Worm (Caenorhabditis elegans): ENCODE data around the gene ZK250.13.
"Not testable (repeated sequence)": the region's sequence is repeated elsewhere in the genome, so short reads cannot be mapped to it uniquely, and the experiment has no call there.

The ZK250.13 gene

DNA sequence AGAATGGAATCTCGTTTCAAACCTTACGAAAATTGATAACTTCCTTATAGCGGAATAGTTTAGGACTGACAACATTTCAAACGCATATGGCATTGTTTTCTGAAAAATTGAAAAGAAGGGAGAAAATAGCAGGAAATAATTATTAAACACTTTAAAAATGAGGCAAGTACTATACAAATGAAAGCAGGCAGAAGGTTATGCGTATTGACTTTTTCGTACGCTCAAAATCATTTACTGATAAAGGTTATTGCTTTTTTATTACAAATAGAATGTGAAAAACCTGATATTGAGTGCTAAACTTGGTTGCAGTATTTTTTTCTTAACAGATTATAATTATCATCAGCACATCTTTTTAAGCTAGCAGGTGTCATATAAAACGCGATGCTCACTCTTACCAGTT, at the start of gene ZK250.13:
ZK250.13 (minus strand) TSS at position 101 of the 400 bp plus-strand sequence.
- TF ChIP-seq flt-1 (GFP tag; IDR thresholded peaks at IDR 0.05): no peak

DNA sequence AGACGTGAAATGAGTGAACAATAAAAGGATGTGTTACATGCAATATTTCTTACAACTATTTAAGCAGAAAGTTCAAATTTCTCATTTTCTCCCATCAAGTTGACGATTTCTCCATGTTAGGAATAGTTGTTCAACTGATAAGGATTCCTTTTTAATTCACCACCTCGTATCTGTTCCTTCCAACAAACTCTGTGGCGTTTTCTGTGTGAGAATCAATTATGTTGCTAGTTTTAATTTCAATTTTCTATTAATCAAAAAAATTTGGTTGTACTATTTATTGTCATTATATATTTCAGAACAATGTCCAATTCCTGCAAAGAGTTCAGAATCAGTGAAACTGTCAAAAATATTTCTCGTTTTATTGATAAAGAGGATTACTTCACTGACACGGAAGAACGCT, 49.5 kb upstream of the ZK250.13 start, which contains the start of gene math-44:
math-44 (plus strand) TSS at position 301 of the 400 bp plus-strand sequence.
- TF ChIP-seq cog-1 (tag; optimal IDR thresholded peaks at IDR 0.05) (no peak), med-1 (GFP tag; optimal IDR thresholded peaks at IDR 0.05; ENCODE audit: insufficient read depth) (no peak), ztf-29 (GFP tag; IDR thresholded peaks at IDR 0.05) (no peak), ref-1 (GFP tag; conservative IDR thresholded peaks at IDR 0.05) (no peak), ztf-23 (GFP tag; IDR thresholded peaks at IDR 0.05) (no peak), T22C8.4 (GFP tag; IDR thresholded peaks at IDR 0.05) (no peak), tab-1 (GFP tag; IDR thresholded peaks at IDR 0.05) (no peak), flt-1 (GFP tag; IDR thresholded peaks at IDR 0.05) (no peak), klf-2 (GFP tag; conservative IDR thresholded peaks at IDR 0.05) (no peak)

DNA sequence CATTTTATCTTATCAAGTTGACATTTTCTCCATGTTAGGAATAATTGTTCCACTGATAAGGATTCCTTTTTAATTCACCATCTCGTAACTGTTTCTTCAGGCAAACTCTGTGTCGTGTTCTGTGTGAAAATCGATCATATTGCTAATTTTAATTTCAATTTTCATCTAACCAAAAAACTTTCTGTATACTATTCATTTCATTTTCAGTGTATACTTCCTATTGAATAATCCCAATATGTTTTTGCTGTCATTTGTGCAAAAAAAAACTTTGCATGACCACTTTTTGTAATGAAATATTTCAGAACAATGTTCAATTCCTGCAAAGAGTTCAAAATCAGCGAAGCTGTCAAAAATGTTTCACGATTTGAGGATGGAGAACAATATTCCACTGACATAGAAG, 47.4 kb upstream of the ZK250.13 start, which contains the start of gene Y16E11A.4:
Y16E11A.4 (plus strand) TSS at position 301 of the 400 bp plus-strand sequence.
- no peak for TF ChIP-seq ztf-29 (GFP tag; IDR thresholded peaks at IDR 0.05)
- TF ChIP-seq flt-1 (GFP tag; IDR thresholded peaks at IDR 0.05): no peak
- no peak for TF ChIP-seq med-1 (GFP tag; optimal IDR thresholded peaks at IDR 0.05; ENCODE audit: insufficient read depth)
- no peak for TF ChIP-seq ztf-23 (GFP tag; IDR thresholded peaks at IDR 0.05)
- no peak for TF ChIP-seq tab-1 (GFP tag; IDR thresholded peaks at IDR 0.05)
- no peak for TF ChIP-seq klf-2 (GFP tag; conservative IDR thresholded peaks at IDR 0.05)
- TF ChIP-seq cog-1 (tag; optimal IDR thresholded peaks at IDR 0.05): no peak
- no peak for TF ChIP-seq ref-1 (GFP tag; conservative IDR thresholded peaks at IDR 0.05)
- TF ChIP-seq T22C8.4 (GFP tag; IDR thresholded peaks at IDR 0.05): no peak

DNA sequence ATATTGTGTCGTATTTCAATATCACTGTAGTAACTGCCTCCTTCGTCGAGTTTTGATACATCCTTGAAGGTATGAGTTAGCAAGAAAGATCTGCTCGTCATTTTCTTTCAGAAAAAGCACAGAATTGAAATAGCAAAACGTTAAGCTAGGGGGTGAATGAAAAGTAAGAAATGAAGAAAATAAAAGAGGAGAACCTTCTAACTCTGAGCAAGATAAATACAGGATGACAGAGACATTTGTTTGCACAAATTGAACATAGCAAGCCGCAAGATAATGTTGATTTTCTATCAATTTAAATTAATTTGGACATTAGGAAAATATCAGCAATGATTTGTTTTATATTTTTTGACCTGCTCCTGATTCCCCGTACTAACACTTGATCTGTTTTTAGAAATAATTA, 16.0 kb upstream of the ZK250.13 start, which contains the start of gene math-49:
math-49 (minus strand) TSS at position 101 of the 400 bp plus-strand sequence.
- not testable (repeated sequence) for TF ChIP-seq med-1 (GFP tag; optimal IDR thresholded peaks at IDR 0.05; ENCODE audit: insufficient read depth); T22C8.4 (GFP tag; IDR thresholded peaks at IDR 0.05); flt-1 (GFP tag; IDR thresholded peaks at IDR 0.05)

DNA sequence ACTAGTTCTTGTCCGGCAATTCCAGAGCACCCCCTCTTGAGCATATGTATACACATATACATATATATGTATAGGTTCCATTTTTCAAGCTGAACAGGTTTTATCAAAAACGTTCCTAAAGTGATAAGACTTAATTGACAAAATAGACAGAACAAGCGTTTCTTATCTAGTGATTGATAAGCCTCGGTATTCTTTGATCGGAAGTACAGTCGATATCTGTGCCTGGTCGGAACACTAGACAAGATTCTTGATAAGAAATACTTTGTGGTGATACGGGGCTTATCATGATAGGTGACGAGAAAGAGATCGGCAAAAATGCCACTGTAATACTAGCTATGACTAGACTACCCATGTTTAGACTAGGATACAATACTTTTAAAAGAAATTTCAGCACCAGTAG, 9.6 kb upstream of the ZK250.13 start:
- TF ChIP-seq ztf-23 (GFP tag; IDR thresholded peaks at IDR 0.05): no peak
- TF ChIP-seq tab-1 (GFP tag; IDR thresholded peaks at IDR 0.05): no peak
- no peak for TF ChIP-seq ztf-29 (GFP tag; IDR thresholded peaks at IDR 0.05)

DNA sequence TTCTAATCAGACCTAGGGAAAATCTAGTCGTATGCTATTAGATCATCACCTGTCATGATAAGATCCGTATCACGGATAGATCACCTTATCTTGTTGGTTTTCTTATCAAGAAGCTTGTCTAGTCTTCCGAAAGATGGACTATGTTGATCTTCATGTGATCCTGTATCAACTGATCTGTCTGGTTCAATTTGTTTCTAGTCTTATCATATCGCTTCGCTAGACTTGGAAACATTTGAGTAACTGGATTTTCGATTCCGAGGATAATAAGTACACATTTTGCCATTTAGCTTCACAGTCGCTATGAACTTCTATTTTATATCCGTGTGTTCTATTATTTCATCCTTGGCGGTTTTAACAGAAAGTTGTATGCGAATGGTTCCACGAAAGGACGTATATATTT, 8.8 kb upstream of the ZK250.13 start, which contains the start of gene ZK250.2:
ZK250.2 (plus strand) TSS at position 301 of the 400 bp plus-strand sequence.
- TF ChIP-seq cog-1 (tag; optimal IDR thresholded peaks at IDR 0.05); ref-1 (GFP tag; conservative IDR thresholded peaks at IDR 0.05); ztf-23 (GFP tag; IDR thresholded peaks at IDR 0.05): not testable (repeated sequence)

DNA sequence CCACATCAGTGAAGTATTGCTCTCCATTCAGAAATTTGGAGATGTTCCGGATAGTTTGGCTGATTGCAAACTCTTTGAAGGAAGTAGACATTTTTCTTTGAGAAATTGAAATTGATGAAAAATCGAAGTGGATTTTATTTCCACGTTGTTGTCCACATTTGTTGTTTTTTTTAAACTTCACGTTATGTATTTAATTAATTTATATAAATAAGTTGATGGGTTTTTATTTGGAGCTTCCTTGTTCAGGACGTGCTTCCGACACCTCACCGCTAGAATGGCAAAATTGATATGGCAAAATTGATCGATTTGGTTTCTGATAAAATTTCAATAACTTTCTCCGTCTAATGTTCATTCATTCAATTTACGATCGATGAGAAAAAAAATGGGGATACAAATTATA, 6.9 kb upstream of the ZK250.13 start, which contains the start of gene math-48:
math-48 (minus strand) TSS at position 101 of the 400 bp plus-strand sequence.
- no peak for TF ChIP-seq ref-1 (GFP tag; conservative IDR thresholded peaks at IDR 0.05)
- no peak for TF ChIP-seq ztf-29 (GFP tag; IDR thresholded peaks at IDR 0.05)
- no peak for TF ChIP-seq med-1 (GFP tag; optimal IDR thresholded peaks at IDR 0.05; ENCODE audit: insufficient read depth)
- TF ChIP-seq flt-1 (GFP tag; IDR thresholded peaks at IDR 0.05): no peak
- no peak for TF ChIP-seq tab-1 (GFP tag; IDR thresholded peaks at IDR 0.05)

DNA sequence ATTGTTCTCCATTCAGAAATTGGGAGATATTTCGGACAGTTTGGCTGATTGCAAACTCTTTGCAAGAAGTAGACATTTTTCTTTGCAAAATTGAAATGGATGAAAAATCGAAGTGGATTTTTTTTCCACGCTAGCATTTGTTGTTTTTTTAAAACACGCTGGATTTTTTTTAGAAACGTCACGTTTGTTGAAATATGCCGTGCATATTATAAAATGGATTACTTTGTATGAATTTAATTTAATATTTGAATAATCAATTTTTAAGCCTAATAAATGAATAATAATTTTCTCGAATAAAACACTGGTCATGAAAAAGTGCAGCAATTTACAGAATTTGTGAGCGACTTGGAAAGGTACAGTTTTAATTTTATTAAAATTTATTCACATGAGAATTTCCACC, 5.5 kb upstream of the ZK250.13 start, which contains the start of gene ZK250.14:
ZK250.14 (minus strand) TSS at position 101 of the 400 bp plus-strand sequence.
- TF ChIP-seq klf-2 (GFP tag; conservative IDR thresholded peaks at IDR 0.05): no peak
- TF ChIP-seq ztf-23 (GFP tag; IDR thresholded peaks at IDR 0.05): no peak
- TF ChIP-seq med-1 (GFP tag; optimal IDR thresholded peaks at IDR 0.05; ENCODE audit: insufficient read depth): no peak
- TF ChIP-seq ref-1 (GFP tag; conservative IDR thresholded peaks at IDR 0.05): no peak
- TF ChIP-seq tab-1 (GFP tag; IDR thresholded peaks at IDR 0.05): no peak
- TF ChIP-seq ztf-29 (GFP tag; IDR thresholded peaks at IDR 0.05): no peak

DNA sequence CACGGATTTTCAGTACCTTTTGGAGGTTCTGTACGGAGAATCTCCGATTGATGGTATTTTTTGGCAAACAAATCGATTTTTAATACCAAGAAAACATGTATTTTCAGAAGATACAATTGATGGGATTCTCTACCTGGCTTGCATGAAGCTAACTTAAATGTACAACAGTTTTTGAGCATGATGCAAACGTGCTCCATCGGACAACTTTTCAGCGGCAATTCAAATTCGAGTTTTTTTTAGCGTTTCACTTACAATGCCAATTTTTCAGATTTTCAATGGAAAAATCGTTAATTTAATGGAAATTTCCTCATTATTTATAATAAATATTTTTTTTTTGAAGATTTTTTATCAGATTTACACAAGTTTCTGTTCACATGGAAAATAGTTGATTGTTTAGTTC, 11.0 kb downstream of the ZK250.13 start:
- no peak for TF ChIP-seq klf-2 (GFP tag; conservative IDR thresholded peaks at IDR 0.05)
- TF ChIP-seq flt-1 (GFP tag; IDR thresholded peaks at IDR 0.05): no peak

DNA sequence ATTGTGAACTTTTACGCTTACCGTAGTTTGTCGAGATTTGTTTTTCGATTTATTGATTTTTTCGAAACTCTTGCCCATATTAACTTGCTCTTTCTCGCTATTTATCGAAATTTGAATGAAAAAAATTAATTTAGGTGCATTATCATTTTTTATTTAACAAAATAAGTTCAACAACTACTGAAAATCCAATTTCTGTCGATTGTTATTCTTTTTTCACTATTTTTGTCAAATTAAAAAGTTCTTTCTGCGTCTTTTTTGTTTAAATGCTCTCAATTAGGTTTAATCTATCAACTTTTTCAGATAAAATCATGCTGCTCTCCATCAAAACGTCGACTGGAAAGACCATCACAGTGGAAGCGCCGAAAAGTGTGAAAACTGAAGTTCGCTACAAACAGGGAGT, 13.4 kb downstream of the ZK250.13 start, which contains the start of gene F52C6.2:
F52C6.2 (plus strand) TSS at position 301 of the 400 bp plus-strand sequence.
- no peak for TF ChIP-seq ztf-23 (GFP tag; IDR thresholded peaks at IDR 0.05)
- TF ChIP-seq klf-2 (GFP tag; conservative IDR thresholded peaks at IDR 0.05): no peak
- no peak for TF ChIP-seq tab-1 (GFP tag; IDR thresholded peaks at IDR 0.05)
- no peak for TF ChIP-seq cog-1 (tag; optimal IDR thresholded peaks at IDR 0.05)
- no peak for TF ChIP-seq flt-1 (GFP tag; IDR thresholded peaks at IDR 0.05)
- no peak for TF ChIP-seq T22C8.4 (GFP tag; IDR thresholded peaks at IDR 0.05)
- no peak for TF ChIP-seq ztf-29 (GFP tag; IDR thresholded peaks at IDR 0.05)
- no peak for TF ChIP-seq med-1 (GFP tag; optimal IDR thresholded peaks at IDR 0.05; ENCODE audit: insufficient read depth)
- no peak for TF ChIP-seq ref-1 (GFP tag; conservative IDR thresholded peaks at IDR 0.05)

DNA sequence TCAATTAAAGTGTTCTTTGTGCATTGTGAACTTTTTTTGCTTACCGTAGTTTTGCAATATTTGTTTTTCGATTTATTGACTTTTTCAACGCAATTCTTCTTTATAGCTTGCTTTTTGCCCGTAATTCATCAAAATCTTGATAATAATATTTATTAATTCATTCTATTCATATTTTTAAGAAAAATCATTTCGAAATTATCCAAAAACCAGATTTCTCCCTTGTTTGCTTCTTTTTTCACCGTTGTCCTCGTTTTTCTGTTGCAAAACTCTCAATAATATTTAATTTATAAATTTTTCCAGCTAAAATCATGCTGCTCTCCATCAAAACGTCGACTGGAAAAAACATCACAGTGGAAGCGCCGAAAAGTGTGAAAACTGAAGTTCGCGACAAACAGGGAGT, 15.1 kb downstream of the ZK250.13 start, which contains the start of gene F52C6.3:
F52C6.3 (plus strand) TSS at position 301 of the 400 bp plus-strand sequence.
- TF ChIP-seq med-1 (GFP tag; optimal IDR thresholded peaks at IDR 0.05; ENCODE audit: insufficient read depth) (no peak), cog-1 (tag; optimal IDR thresholded peaks at IDR 0.05) (no peak), ztf-29 (GFP tag; IDR thresholded peaks at IDR 0.05) (no peak), ref-1 (GFP tag; conservative IDR thresholded peaks at IDR 0.05) (no peak), klf-2 (GFP tag; conservative IDR thresholded peaks at IDR 0.05) (no peak), ztf-23 (GFP tag; IDR thresholded peaks at IDR 0.05) (no peak), tab-1 (GFP tag; IDR thresholded peaks at IDR 0.05) (no peak), flt-1 (GFP tag; IDR thresholded peaks at IDR 0.05) (no peak), T22C8.4 (GFP tag; IDR thresholded peaks at IDR 0.05) (no peak)
